Worm (Caenorhabditis elegans) whole organism, L4/young adult: Measurements from ENCODE around the gene VZK822L.2.

Experiments used
- W03F9.2 ChIP-seq: fragments of 150-350 bp; optimal IDR thresholded peaks from 2 replicates; lab custom pipeline; 2014; ENCODE audit warnings: missing biosample characterization, missing genetic modification characterization
- dao-5 ChIP-seq: sonication (generic microtip); optimal IDR thresholded peaks from 2 replicates; lab custom pipeline; 2016; ENCODE audit warnings: missing genotype, missing genetic modification characterization, moderate library complexity, missing compliant biosample characterization

DNA sequence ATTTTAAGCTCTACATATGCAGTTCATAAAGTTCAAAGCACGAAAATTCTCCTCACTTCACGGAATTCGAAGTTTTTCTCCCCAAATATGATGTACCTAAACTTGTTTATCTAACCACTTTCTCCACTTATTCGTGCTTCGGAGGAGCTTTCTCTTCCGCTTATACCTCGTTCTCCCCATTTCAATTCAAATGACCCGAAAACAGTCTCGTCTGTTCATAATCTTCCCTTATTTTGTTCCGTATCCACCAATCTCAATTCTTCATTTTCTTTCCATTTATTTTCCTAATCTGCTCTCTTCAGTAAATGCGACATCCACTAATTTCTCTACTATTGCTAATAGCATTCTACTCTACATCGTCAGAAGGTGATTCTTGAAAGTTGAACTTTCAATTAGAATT lies 26.5 kb upstream of the VZK822L.2 start, which contains the start of gene let-653:
- TF ChIP-seq W03F9.2 (tag; lab: Kevin White, UChicago) (no peak), dao-5 (tag; lab: Kevin White, UChicago) (no peak)
